Worm (Caenorhabditis elegans) whole organism, L1 larva: ENCODE data around the gene C35B1.8.

ENCODE experiments used
- C16A3.4 ChIP-seq: fragments of 150-350 bp; optimal IDR thresholded peaks from 2 replicates; lab custom pipeline; 2014; ENCODE audit warnings: missing biosample characterization, missing genetic modification characterization
- C34B4.2 ChIP-seq: sonication (generic microtip); optimal IDR thresholded peaks from 2 replicates; lab custom pipeline; 2017; ENCODE audit warnings: mild to moderate bottlenecking, missing genetic modification characterization, missing compliant biosample characterization
- aha-1 ChIP-seq: fragments of 150-350 bp; optimal IDR thresholded peaks from 2 replicates; lab custom pipeline; 2014; ENCODE audit warnings: missing biosample characterization, missing genetic modification characterization
- aly-2 ChIP-seq: fragments of 150-350 bp; optimal IDR thresholded peaks from 2 replicates; lab custom pipeline; 2014; ENCODE audit warnings: missing biosample characterization, missing genetic modification characterization
- blmp-1 ChIP-seq: fragments of 150-350 bp; optimal IDR thresholded peaks from 2 replicates; lab custom pipeline; 2014; ENCODE audit warnings: missing biosample characterization, missing genetic modification characterization
- ceh-63 ChIP-seq: fragments of 200-800 bp; sonication (Bioruptor generic); optimal IDR thresholded peaks from 2 replicates; lab custom pipeline; 2018; ENCODE audit warnings: mild to moderate bottlenecking, missing genetic modification characterization, missing compliant biosample characterization
- ceh-8 ChIP-seq: fragments of 200-800 bp; sonication (Bioruptor generic); optimal IDR thresholded peaks from 2 replicates; lab custom pipeline; 2018; ENCODE audit warnings: mild to moderate bottlenecking, missing genetic modification characterization, moderate library complexity, missing compliant biosample characterization
- ceh-88 ChIP-seq: fragments of 200-800 bp; sonication (Bioruptor generic); IDR thresholded peaks from 2 replicates; pipeline ENCODE4 v1.3.6; 2022; ENCODE audit warnings: missing genetic modification characterization, missing compliant biosample characterization
- ceh-90 ChIP-seq: sonication (generic microtip); optimal IDR thresholded peaks from 2 replicates; lab custom pipeline; 2016; ENCODE audit warnings: missing genetic modification characterization, missing compliant biosample characterization
- ces-1 ChIP-seq: fragments of 150-350 bp; optimal IDR thresholded peaks from 2 replicates; lab custom pipeline; 2014; ENCODE audit warnings: missing biosample characterization, missing genetic modification reagents, missing genetic modification characterization
- dpl-1 ChIP-seq, 3 experiments: fragments of 150-350 bp in 2 of 3; sonication (generic microtip) in 1 of 3; optimal IDR thresholded peaks; 2 replicates each; lab custom pipeline; 2014 to 2017; ENCODE audit warnings: missing biosample characterization in 3 of 3, missing genetic modification characterization in 3 of 3, missing genetic modification reagents in 3 of 3
- dsc-1 ChIP-seq: sonication (generic microtip); optimal IDR thresholded peaks from 2 replicates; lab custom pipeline; 2016; ENCODE audit warnings: mild to moderate bottlenecking, missing genetic modification characterization, missing compliant biosample characterization
- efl-1 ChIP-seq, 4 experiments: fragments of 150-350 bp; optimal IDR thresholded peaks in 3 of 4; peaks in 1 of 4; 1 replicate in 1 of 4; 2 replicates in 3 of 4; lab custom pipeline; 2014; ENCODE audit warnings: missing biosample characterization in 2 of 4, missing genetic modification characterization in 2 of 4, missing genetic modification reagents in 2 of 4
- efl-3 ChIP-seq: fragments of 200-800 bp; sonication (Bioruptor generic); optimal IDR thresholded peaks from 2 replicates; lab custom pipeline; 2018; ENCODE audit warnings: mild to moderate bottlenecking, missing genetic modification characterization, missing compliant biosample characterization
- egl-27 ChIP-seq, 2 experiments: fragments of 150-350 bp in 1 of 2; sonication (generic microtip); optimal IDR thresholded peaks; 3 replicates each; lab custom pipeline; 2017 to 2018; ENCODE audit warnings: missing biosample characterization in 2 of 2, missing genetic modification characterization in 2 of 2, missing genetic modification reagents in 2 of 2
- elt-2 ChIP-seq: sonication (generic microtip); optimal IDR thresholded peaks from 2 replicates; lab custom pipeline; 2016; ENCODE audit warnings: missing genetic modification characterization, mild to moderate bottlenecking, inconsistent platforms, missing compliant biosample characterization, missing genetic modification reagents
- elt-3 ChIP-seq, 6 experiments: fragments of 150-350 bp in 1 of 6; sonication (generic microtip); optimal IDR thresholded peaks; 2 replicates each; lab custom pipeline; 2017 to 2018; ENCODE audit warnings: missing biosample characterization in 6 of 6, missing genetic modification characterization in 6 of 6, inconsistent platforms in 1 of 6
- ets-5 ChIP-seq: fragments of 200-800 bp; sonication (Bioruptor generic); IDR thresholded peaks from 2 replicates; pipeline ENCODE4 v1.3.6; 2022; ENCODE audit warnings: missing genetic modification characterization, missing compliant biosample characterization
- fkh-10 ChIP-seq: sonication (generic microtip); optimal IDR thresholded peaks from 2 replicates; lab custom pipeline; 2017; ENCODE audit warnings: missing biosample characterization, missing genetic modification reagents, missing genetic modification characterization
- fkh-4 ChIP-seq: sonication (generic microtip); optimal IDR thresholded peaks from 2 replicates; lab custom pipeline; 2016; ENCODE audit warnings: missing compliant biosample characterization, missing genetic modification characterization, borderline replicate concordance
- fos-1 ChIP-seq: fragments of 150-350 bp; optimal IDR thresholded peaks from 2 replicates; lab custom pipeline; 2014; ENCODE audit warnings: missing biosample characterization, missing genetic modification characterization
- hpl-2 ChIP-seq: fragments of 150-350 bp; optimal IDR thresholded peaks from 2 replicates; lab custom pipeline; 2014; ENCODE audit warnings: missing biosample characterization, missing genetic modification reagents, missing genetic modification characterization
- irx-1 ChIP-seq: sonication (generic microtip); optimal IDR thresholded peaks from 2 replicates; lab custom pipeline; 2016; ENCODE audit warnings: missing genetic modification characterization, missing compliant biosample characterization
- lin-13 ChIP-seq: fragments of 150-350 bp; optimal IDR thresholded peaks from 2 replicates; lab custom pipeline; 2014; ENCODE audit warnings: missing biosample characterization, missing genetic modification reagents, missing genetic modification characterization
- lin-35 ChIP-seq, 2 experiments: fragments of 150-350 bp; optimal IDR thresholded peaks; 2 replicates each; lab custom pipeline; 2014; ENCODE audit warnings: missing biosample characterization in 2 of 2, missing genetic modification characterization in 2 of 2, missing genetic modification reagents in 2 of 2
- lin-39 ChIP-seq: fragments of 150-350 bp; optimal IDR thresholded peaks from 2 replicates; lab custom pipeline; 2014; ENCODE audit warnings: missing biosample characterization, missing genetic modification reagents, missing genetic modification characterization
- nhr-11 ChIP-seq: fragments of 150-350 bp; optimal IDR thresholded peaks from 2 replicates; lab custom pipeline; 2014; ENCODE audit warnings: missing biosample characterization, missing genetic modification characterization
- nhr-12 ChIP-seq: sonication (generic microtip); optimal IDR thresholded peaks from 2 replicates; lab custom pipeline; 2017; ENCODE audit warnings: missing biosample characterization, missing genetic modification characterization
- nhr-19 ChIP-seq: fragments of 200-800 bp; sonication (Bioruptor generic); conservative IDR thresholded peaks from 2 replicates; pipeline ENCODE4 v1.3.6; 2022; ENCODE audit warnings: missing genetic modification characterization, missing compliant biosample characterization
- nhr-20 ChIP-seq: sonication (generic microtip); optimal IDR thresholded peaks from 2 replicates; lab custom pipeline; 2016; ENCODE audit warnings: mild to moderate bottlenecking, missing genetic modification characterization, missing compliant biosample characterization
- nhr-28 ChIP-seq: fragments of 150-350 bp; optimal IDR thresholded peaks from 2 replicates; lab custom pipeline; 2014; ENCODE audit warnings: missing biosample characterization, missing genetic modification characterization
- nhr-47 ChIP-seq: sonication (generic microtip); optimal IDR thresholded peaks from 2 replicates; lab custom pipeline; 2016; ENCODE audit warnings: mild to moderate bottlenecking, missing genetic modification characterization, moderate library complexity, missing compliant biosample characterization
- nhr-76 ChIP-seq: sonication (generic microtip); optimal IDR thresholded peaks from 2 replicates; lab custom pipeline; 2017; ENCODE audit warnings: missing biosample characterization, missing genetic modification characterization
- nhr-77 ChIP-seq: fragments of 150-350 bp; optimal IDR thresholded peaks from 2 replicates; lab custom pipeline; 2014; ENCODE audit warnings: missing biosample characterization, missing genetic modification characterization
- nhr-84 ChIP-seq: sonication (generic microtip); optimal IDR thresholded peaks from 2 replicates; lab custom pipeline; 2017; ENCODE audit warnings: missing biosample characterization, missing genetic modification characterization
- nhr-85 ChIP-seq: sonication (generic microtip); peaks from one replicate; lab custom pipeline; 2016; ENCODE audit warnings: missing genetic modification characterization, inconsistent platforms, missing compliant biosample characterization
- pax-3 ChIP-seq: fragments of 200-800 bp; sonication (Bioruptor generic); optimal IDR thresholded peaks from 2 replicates; lab custom pipeline; 2018; ENCODE audit warnings: mild to moderate bottlenecking, missing genetic modification characterization, moderate library complexity, missing compliant biosample characterization
- skn-1 ChIP-seq: fragments of 150-350 bp; optimal IDR thresholded peaks from 2 replicates; lab custom pipeline; 2014; ENCODE audit warnings: missing biosample characterization, missing genetic modification characterization
- snpc-4 ChIP-seq: fragments of 150-350 bp; optimal IDR thresholded peaks from 2 replicates; lab custom pipeline; 2014; ENCODE audit warnings: missing biosample characterization, missing genetic modification characterization
- snu-23 ChIP-seq: sonication (generic microtip); optimal IDR thresholded peaks from 2 replicates; lab custom pipeline; 2016; ENCODE audit warnings: missing genetic modification characterization, missing compliant biosample characterization
- sup-37 ChIP-seq: fragments of 200-800 bp; sonication (Bioruptor generic); optimal IDR thresholded peaks from 2 replicates; lab custom pipeline; 2018; ENCODE audit warnings: mild to moderate bottlenecking, missing genetic modification characterization, missing compliant biosample characterization
- swsn-7 ChIP-seq: sonication (generic microtip); optimal IDR thresholded peaks from 2 replicates; lab custom pipeline; 2016; ENCODE audit warnings: missing genetic modification characterization, missing compliant biosample characterization
- tlp-1 ChIP-seq: fragments of 150-350 bp; optimal IDR thresholded peaks from 2 replicates; lab custom pipeline; 2014; ENCODE audit warnings: missing biosample characterization, missing genetic modification characterization
- unc-130 ChIP-seq: fragments of 150-350 bp; optimal IDR thresholded peaks from 2 replicates; lab custom pipeline; 2017; ENCODE audit warnings: missing biosample characterization, missing genetic modification characterization, inconsistent platforms
- unc-30 ChIP-seq: sonication (generic microtip); optimal IDR thresholded peaks from 2 replicates; lab custom pipeline; 2017; ENCODE audit warnings: missing biosample characterization, missing genetic modification characterization
- unc-62 ChIP-seq: fragments of 150-350 bp; optimal IDR thresholded peaks from 2 replicates; lab custom pipeline; 2014; ENCODE audit warnings: missing biosample characterization, missing genetic modification reagents, missing genetic modification characterization
- vab-15 ChIP-seq: sonication (generic microtip); optimal IDR thresholded peaks from 2 replicates; lab custom pipeline; 2017; ENCODE audit warnings: missing genotype, mild to moderate bottlenecking, missing genetic modification characterization, missing compliant biosample characterization
- xbp-1 ChIP-seq: sonication (generic microtip); optimal IDR thresholded peaks from 2 replicates; lab custom pipeline; 2016; ENCODE audit warnings: missing genetic modification characterization, missing compliant biosample characterization
- zip-4 ChIP-seq: fragments of 200-800 bp; sonication (Bioruptor generic); optimal IDR thresholded peaks from 2 replicates; lab custom pipeline; 2018; ENCODE audit warnings: mild to moderate bottlenecking, missing genetic modification characterization, moderate library complexity, missing compliant biosample characterization
- ztf-11 ChIP-seq, 2 experiments: sonication (generic microtip); optimal IDR thresholded peaks; 2 replicates each; lab custom pipeline; 2016 to 2017; ENCODE audit warnings: missing genetic modification characterization in 2 of 2, missing biosample characterization in 1 of 2, missing compliant biosample characterization in 1 of 2
- ztf-4 ChIP-seq: fragments of 150-350 bp; optimal IDR thresholded peaks from 2 replicates; lab custom pipeline; 2014; ENCODE audit warnings: missing biosample characterization, missing genetic modification characterization

C35B1.8 gene

ce11 chrIV:4029288-4029687 lies 49.5 kb downstream of the C35B1.8 start:
- no peak for TF ChIP-seq efl-1 (optimal IDR thresholded peaks at IDR 0.05; lab: Kevin White, UChicago)
- TF ChIP-seq efl-1 (GFP tag; optimal IDR thresholded peaks at IDR 0.05 in 1 of 2; lab: Kevin White, UChicago): peak in 1 of 2 experiments; percentile 50
- TF ChIP-seq elt-2 (tag; lab: Kevin White, UChicago): peak; percentile 63
- TF ChIP-seq ceh-8: no peak
- TF ChIP-seq blmp-1 (tag; lab: Kevin White, UChicago): peak; percentile 57
- no peak for TF ChIP-seq fos-1 (tag; lab: Kevin White, UChicago)
- TF ChIP-seq dpl-1 (GFP tag; optimal IDR thresholded peaks at IDR 0.05; lab: Kevin White, UChicago): no peak
- TF ChIP-seq efl-3 (GFP tag; lab: Kevin White, UChicago): no peak
- no peak for TF ChIP-seq aly-2 (tag; lab: Kevin White, UChicago)
- no peak for TF ChIP-seq fkh-10 (GFP tag; lab: Kevin White, UChicago)
- peak in 1 of 6 experiments; percentile 27 for TF ChIP-seq elt-3 (tag; optimal IDR thresholded peaks at IDR 0.05; lab: Kevin White, UChicago)
- no peak for TF ChIP-seq nhr-11
- TF ChIP-seq ces-1: no peak
- peak in 1 of 2 experiments; percentile 44 for TF ChIP-seq lin-35 (GFP tag; optimal IDR thresholded peaks at IDR 0.05; lab: Kevin White, UChicago)
- TF ChIP-seq nhr-85: no peak
- no peak for TF ChIP-seq snpc-4 (tag; lab: Kevin White, UChicago)
- no peak for TF ChIP-seq xbp-1
- no peak for TF ChIP-seq nhr-19 (GFP tag; lab: Robert Waterston, UW)
- no peak for TF ChIP-seq ceh-63 (GFP tag; lab: Kevin White, UChicago)
- no peak for TF ChIP-seq nhr-28 (tag; lab: Kevin White, UChicago)
- TF ChIP-seq nhr-20 (tag; lab: Kevin White, UChicago): no peak
- TF ChIP-seq ets-5 (GFP tag; lab: Robert Waterston, UW): no peak
- no peak for TF ChIP-seq tlp-1 (tag; lab: Kevin White, UChicago)
- TF ChIP-seq ceh-90 (tag; lab: Kevin White, UChicago): no peak
- TF ChIP-seq skn-1 (tag; lab: Kevin White, UChicago): no peak
- no peak for TF ChIP-seq dsc-1 (tag; lab: Kevin White, UChicago)
- TF ChIP-seq unc-62: no peak
- TF ChIP-seq, all 84 proteins: peak for 5

- TF ChIP-seq ceh-88 (no peak; the same call in 1 of the 2 replicates), nhr-77 (tag; lab: Kevin White, UChicago) (peak; percentile 44), fos-1 (tag; lab: Kevin White, UChicago) (no peak), nhr-19 (GFP tag; lab: Robert Waterston, UW) (peak; percentile 75), nhr-11 (no peak), nhr-47 (tag; lab: Kevin White, UChicago) (peak; percentile 72), hpl-2 (peak; percentile 9), nhr-76 (tag; lab: Kevin White, UChicago) (no peak), irx-1 (tag; lab: Kevin White, UChicago) (peak; percentile 15), unc-62 (no peak), nhr-85 (peak; percentile 92), vab-15 (tag; lab: Kevin White, UChicago) (no peak), ztf-11 (tag; optimal IDR thresholded peaks at IDR 0.05; lab: Kevin White, UChicago) (no peak), unc-130 (tag; lab: Kevin White, UChicago) (peak; percentile 76), egl-27 (tag; optimal IDR thresholded peaks at IDR 0.05; lab: Kevin White, UChicago) (no peak), aha-1 (no peak), lin-13 (GFP tag; lab: Kevin White, UChicago) (no peak), unc-30 (tag; lab: Kevin White, UChicago) (no peak), ztf-4 (tag; lab: Kevin White, UChicago) (peak; percentile 59), tlp-1 (tag; lab: Kevin White, UChicago) (no peak), nhr-12 (tag; lab: Kevin White, UChicago) (no peak), sup-37 (GFP tag; lab: Kevin White, UChicago) (no peak), snpc-4 (tag; lab: Kevin White, UChicago) (no peak), efl-3 (GFP tag; lab: Kevin White, UChicago) (no peak), fkh-4 (tag; lab: Kevin White, UChicago) (no peak), C16A3.4 (tag; lab: Kevin White, UChicago) (peak; percentile 72), snu-23 (GFP tag; lab: Kevin White, UChicago) (peak; percentile 84), nhr-84 (tag; lab: Kevin White, UChicago) (no peak), C34B4.2 (tag; lab: Kevin White, UChicago) (no peak), swsn-7 (tag; lab: Kevin White, UChicago) (peak; percentile 65), zip-4 (no peak), aly-2 (tag; lab: Kevin White, UChicago) (no peak), lin-39 (tag; lab: Kevin White, UChicago) (no peak), pax-3 (tag; lab: Kevin White, UChicago) (no peak)
Observed at ce11 chrIV:4028177-4028576, 50.6 kb downstream of the C35B1.8 start.
